Worm (Caenorhabditis elegans): ENCODE data around the gene pals-34.
A peak's percentile ranks its signal among the peaks of the same experiment; 100 is the strongest.

Gene pals-34

DNA sequence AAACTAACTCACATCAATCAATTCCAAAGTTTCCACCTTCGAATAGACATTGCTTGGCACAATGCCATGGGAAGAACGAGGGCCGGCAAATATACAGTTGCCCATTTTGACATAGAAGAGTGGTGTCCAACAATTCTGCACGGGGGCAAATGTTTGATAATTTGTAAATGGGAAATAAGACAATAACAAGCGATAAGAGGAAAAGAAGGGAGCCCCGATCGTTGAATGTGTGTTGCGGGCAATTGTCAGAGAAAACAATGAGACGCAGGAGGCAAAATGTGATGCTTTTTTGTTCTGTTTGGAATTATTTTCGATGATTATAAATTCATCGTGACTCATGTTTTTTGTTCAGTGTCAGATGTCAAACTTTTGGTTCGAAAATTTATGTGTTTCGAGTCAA, at the start of gene pals-34:
pals-34 (minus strand) TSS at position 280 of the 400 bp plus-strand sequence.
- no peak for TF ChIP-seq hlh-6 (tag; optimal IDR thresholded peaks at IDR 0.05)
- no peak for TF ChIP-seq ceh-30 (tag; optimal IDR thresholded peaks at IDR 0.05)
- no peak for TF ChIP-seq ref-2 (tag; optimal IDR thresholded peaks at IDR 0.05)
- TF ChIP-seq gmeb-2 (tag; optimal IDR thresholded peaks at IDR 0.05), result no peak
- TF ChIP-seq T23F11.4 (GFP tag; optimal IDR thresholded peaks at IDR 0.05), result no peak
- TF ChIP-seq lim-6 (tag; optimal IDR thresholded peaks at IDR 0.05), result no peak
- TF ChIP-seq sox-2 (GFP tag; IDR thresholded peaks at IDR 0.05), result no peak
- TF ChIP-seq ceh-19 (GFP tag; optimal IDR thresholded peaks at IDR 0.05), result no peak
- TF ChIP-seq ceh-14 (tag; optimal IDR thresholded peaks at IDR 0.05), result no peak
- TF ChIP-seq ceh-2 (tag; optimal IDR thresholded peaks at IDR 0.05), result no peak
- TF ChIP-seq ceh-6 (GFP tag; optimal IDR thresholded peaks at IDR 0.05), result no peak
- no peak for TF ChIP-seq ztf-16 (tag; optimal IDR thresholded peaks at IDR 0.05)
- no peak for TF ChIP-seq ceh-24 (tag; optimal IDR thresholded peaks at IDR 0.05)
- no peak for TF ChIP-seq ceh-45 (GFP tag; IDR thresholded peaks at IDR 0.05)

DNA sequence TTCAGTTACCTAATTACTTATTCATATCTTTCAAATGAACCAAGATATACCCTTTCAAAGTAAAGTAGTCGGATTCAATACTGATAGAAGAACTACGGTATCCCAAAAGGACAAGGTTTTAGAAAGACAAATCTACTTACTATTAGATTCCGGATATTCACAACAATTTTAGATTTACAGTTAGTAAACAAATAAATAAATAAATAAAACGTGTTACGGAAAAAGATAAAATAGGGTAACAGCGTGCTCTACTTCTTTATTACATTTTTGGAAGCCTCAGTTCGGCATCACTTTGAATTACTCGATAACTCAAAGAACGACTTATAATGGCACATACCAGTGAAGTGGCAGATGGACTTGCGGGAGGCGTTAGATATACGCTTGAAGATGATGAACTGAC, 48.7 kb upstream of the pals-34 start, which contains the start of gene Y97E10AR.8:
Y97E10AR.8 (plus strand) TSS at position 301 of the 400 bp plus-strand sequence.
- TF ChIP-seq sox-4 (tag; optimal IDR thresholded peaks at IDR 0.05) (no peak), che-1 (tag; optimal IDR thresholded peaks at IDR 0.05) (no peak), elt-2 (tag; optimal IDR thresholded peaks at IDR 0.05) (no peak), hlh-15 (tag; optimal IDR thresholded peaks at IDR 0.05) (no peak), pqm-1 (tag; optimal IDR thresholded peaks at IDR 0.05) (no peak), ceh-34 (tag; optimal IDR thresholded peaks at IDR 0.05) (no peak), sox-2 (GFP tag; IDR thresholded peaks at IDR 0.05) (no peak), C08G9.2 (tag; optimal IDR thresholded peaks at IDR 0.05) (no peak), unc-42 (tag; optimal IDR thresholded peaks at IDR 0.05) (no peak), ahr-1 (tag; optimal IDR thresholded peaks at IDR 0.05) (no peak), fkh-6 (tag; optimal IDR thresholded peaks at IDR 0.05) (no peak)

DNA sequence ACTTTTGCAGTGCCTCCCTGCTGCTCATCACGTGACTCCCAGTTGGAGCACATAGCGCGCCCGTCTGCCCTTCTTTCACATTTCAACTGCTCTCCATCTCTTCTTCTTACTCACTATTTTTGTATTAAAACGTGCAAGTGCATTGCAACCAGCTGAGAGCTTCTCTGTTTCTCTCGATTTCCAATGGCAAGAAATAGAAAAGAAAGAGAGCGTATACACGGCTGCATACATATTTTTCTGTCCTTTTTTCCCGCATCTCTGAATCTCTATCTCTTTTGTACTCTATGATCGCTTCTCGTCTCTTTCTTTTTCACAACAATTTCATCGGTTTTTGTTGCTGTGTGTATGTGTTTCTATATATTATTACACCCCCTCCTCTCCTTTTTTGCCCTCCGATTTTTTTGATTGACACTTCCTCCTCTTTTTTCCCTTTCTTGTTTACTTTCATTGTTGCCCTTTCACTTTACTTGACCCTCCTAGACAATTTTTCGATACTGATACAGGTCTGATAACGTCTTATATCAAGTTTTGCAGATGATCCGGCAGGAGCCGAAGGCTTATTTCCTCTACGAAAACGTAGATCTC, 44.7 kb upstream of the pals-34 start, which contains the start of gene Y97E10AR.1:
Y97E10AR.1 (plus strand) TSS at position 535 of the 585 bp plus-strand sequence.
- TF ChIP-seq lim-6 (tag; optimal IDR thresholded peaks at IDR 0.05) (no peak), zip-5 (tag; optimal IDR thresholded peaks at IDR 0.05) (no peak), ama-1 (optimal IDR thresholded peaks at IDR 0.05) (no peak), hlh-15 (tag; optimal IDR thresholded peaks at IDR 0.05) (no peak), Y22D7AL.16 (tag; optimal IDR thresholded peaks at IDR 0.05) (no peak), hlh-30 (tag; optimal IDR thresholded peaks at IDR 0.05; ENCODE audit: insufficient read depth) (peak; percentile 92), ceh-45 (GFP tag; IDR thresholded peaks at IDR 0.05) (no peak), K02D7.2 (tag; optimal IDR thresholded peaks at IDR 0.05) (no peak), elt-4 (tag; optimal IDR thresholded peaks at IDR 0.05) (no peak), syd-9 (tag; optimal IDR thresholded peaks at IDR 0.05) (peak; percentile 73), unc-42 (tag; optimal IDR thresholded peaks at IDR 0.05) (peak; percentile 86), ceh-34 (tag; optimal IDR thresholded peaks at IDR 0.05) (peak; percentile 80), unc-55 (GFP tag; optimal IDR thresholded peaks at IDR 0.05) (peak; percentile 67), C38D4.7 (GFP tag; optimal IDR thresholded peaks at IDR 0.05) (peak; percentile 31), ceh-14 (tag; optimal IDR thresholded peaks at IDR 0.05) (peak; percentile 77), ceh-2 (tag; optimal IDR thresholded peaks at IDR 0.05) (peak; percentile 34), rnt-1 (tag; optimal IDR thresholded peaks at IDR 0.05) (peak; percentile 58), K09A11.1 (tag; optimal IDR thresholded peaks at IDR 0.05; ENCODE audit: insufficient read depth) (peak; percentile 39), ceh-48 (tag; optimal IDR thresholded peaks at IDR 0.05) (peak; percentile 39), nfya-1 (tag; optimal IDR thresholded peaks at IDR 0.05) (peak; percentile 86), ets-4 (tag; optimal IDR thresholded peaks at IDR 0.05) (peak; percentile 61), ceh-18 (tag; optimal IDR thresholded peaks at IDR 0.05) (peak; percentile 98), T23F11.4 (GFP tag; optimal IDR thresholded peaks at IDR 0.05) (no peak), ceh-31 (tag; optimal IDR thresholded peaks at IDR 0.05) (peak; percentile 89), nhr-232 (tag; optimal IDR thresholded peaks at IDR 0.05) (no peak), pax-1 (tag; optimal IDR thresholded peaks at IDR 0.05) (no peak), C08G9.2 (tag; optimal IDR thresholded peaks at IDR 0.05) (peak; percentile 18), unc-86 (tag; optimal IDR thresholded peaks at IDR 0.05) (no peak), dve-1 (tag; optimal IDR thresholded peaks at IDR 0.05) (peak; percentile 70), ref-2 (tag; optimal IDR thresholded peaks at IDR 0.05) (peak; percentile 53), madf-2 (tag; optimal IDR thresholded peaks at IDR 0.05) (peak; percentile 36), hlh-8 (tag; optimal IDR thresholded peaks at IDR 0.05) (peak; percentile 77), fkh-6 (tag; optimal IDR thresholded peaks at IDR 0.05) (peak; percentile 62), pat-9 (tag; optimal IDR thresholded peaks at IDR 0.05) (no peak), pha-2 (tag; optimal IDR thresholded peaks at IDR 0.05) (no peak)
